Worm (Caenorhabditis elegans) whole organism, L4/young adult: ENCODE measurements around the gene C28D4.10.
A peak's percentile ranks its signal among the peaks of the same experiment; 100 is the strongest.
"Not testable (repeated sequence)": the region's sequence is repeated elsewhere in the genome, so short reads cannot be mapped to it uniquely, and the experiment has no call there.

Experiments
- W03F9.2 ChIP-seq: fragments of 150-350 bp; optimal IDR thresholded peaks from 2 replicates; lab custom pipeline; 2014; ENCODE audit warnings: missing biosample characterization, missing genetic modification characterization
- dao-5 ChIP-seq: sonication (generic microtip); optimal IDR thresholded peaks from 2 replicates; lab custom pipeline; 2016; ENCODE audit warnings: missing genotype, missing genetic modification characterization, moderate library complexity, missing compliant biosample characterization
- him-1 ChIP-seq: sonication (generic microtip); optimal IDR thresholded peaks from 2 replicates; lab custom pipeline; 2016; ENCODE audit warnings: missing genotype, missing genetic modification reagents, missing genetic modification characterization, missing compliant biosample characterization

The C28D4.10 gene

ce11 chrIV:9718396-9718795 is 19.9 kb upstream of the C28D4.10 start:
- TF ChIP-seq dao-5 (no peak), W03F9.2 (tag; lab: Kevin White, UChicago) (peak; percentile 25), him-1 (tag; lab: Kevin White, UChicago) (no peak)

- TF ChIP-seq him-1 (tag; lab: Kevin White, UChicago) (no peak), dao-5 (no peak), W03F9.2 (tag; lab: Kevin White, UChicago) (no peak)
These were observed 15.1 kb upstream of the C28D4.10 start for ce11 chrIV:9723185-9723584.

ce11 chrIV:9724948-9725347 is 13.3 kb upstream of the C28D4.10 start, which contains the start of the genes nhr-138 and C28D4.18:
TSS of gene nhr-138 (plus strand) at chrIV:9725251.
TSS of gene C28D4.18 (plus strand) at chrIV:9725280.
- no peak for TF ChIP-seq him-1 (tag; lab: Kevin White, UChicago)
- no peak for TF ChIP-seq dao-5
- no peak for TF ChIP-seq W03F9.2 (tag; lab: Kevin White, UChicago)

DNA sequence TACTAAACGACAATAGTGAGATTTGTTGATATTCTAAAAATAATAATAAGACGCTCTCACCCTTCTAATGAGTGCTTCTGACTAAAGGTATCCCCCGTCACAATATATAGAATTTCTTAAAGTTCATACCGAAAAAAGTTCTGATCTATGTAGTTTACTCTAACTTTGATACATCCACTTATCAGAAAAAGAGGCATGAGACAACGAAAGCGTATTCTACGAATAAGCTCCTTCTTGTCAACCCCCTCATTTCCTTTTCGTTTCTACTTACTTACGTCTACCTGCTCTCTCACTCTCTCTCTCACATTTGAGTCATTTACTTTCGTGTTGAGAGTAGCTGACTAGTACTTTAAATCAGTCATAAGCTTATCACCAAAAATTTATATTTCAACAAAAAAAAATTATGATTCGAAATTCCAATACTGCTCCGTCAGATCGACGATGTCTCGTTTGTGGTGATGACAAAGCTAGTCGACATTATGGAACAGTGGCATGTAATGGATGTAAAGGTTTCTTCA is 12.8 kb upstream of the C28D4.10 start:
- no peak for TF ChIP-seq him-1 (tag; lab: Kevin White, UChicago)
- no peak for TF ChIP-seq W03F9.2 (tag; lab: Kevin White, UChicago)
- TF ChIP-seq dao-5 = no peak

ce11 chrIV:9727217-9727616 is 11.1 kb upstream of the C28D4.10 start:
- no peak for TF ChIP-seq him-1 (tag; lab: Kevin White, UChicago)
- TF ChIP-seq W03F9.2 (tag; lab: Kevin White, UChicago) = no peak
- no peak for TF ChIP-seq dao-5

DNA sequence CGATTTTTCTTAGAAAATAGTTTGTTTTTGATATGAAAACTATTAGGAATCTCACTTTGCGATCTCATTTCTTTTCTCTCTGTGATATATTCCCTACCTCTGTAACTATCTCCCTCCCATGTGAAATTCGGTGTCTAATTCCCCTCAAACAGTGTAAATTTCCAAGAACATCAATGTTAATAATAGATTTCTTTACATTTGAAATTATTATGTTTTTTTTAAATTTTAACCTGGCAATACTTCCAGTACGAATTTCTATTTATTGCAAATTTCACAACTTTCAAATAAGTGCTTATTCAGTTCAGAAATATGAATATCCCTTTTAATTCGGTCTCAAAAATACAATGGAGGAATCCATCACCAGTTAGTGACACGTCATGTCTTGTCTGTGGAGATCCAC is 9.9 kb upstream of the C28D4.10 start, which contains the start of gene nhr-100:
Gene nhr-100, plus strand, starts transcription at position 301 of the 400 bp plus-strand sequence.
- TF ChIP-seq him-1 (tag; lab: Kevin White, UChicago) (no peak), dao-5 (no peak), W03F9.2 (tag; lab: Kevin White, UChicago) (no peak)

DNA sequence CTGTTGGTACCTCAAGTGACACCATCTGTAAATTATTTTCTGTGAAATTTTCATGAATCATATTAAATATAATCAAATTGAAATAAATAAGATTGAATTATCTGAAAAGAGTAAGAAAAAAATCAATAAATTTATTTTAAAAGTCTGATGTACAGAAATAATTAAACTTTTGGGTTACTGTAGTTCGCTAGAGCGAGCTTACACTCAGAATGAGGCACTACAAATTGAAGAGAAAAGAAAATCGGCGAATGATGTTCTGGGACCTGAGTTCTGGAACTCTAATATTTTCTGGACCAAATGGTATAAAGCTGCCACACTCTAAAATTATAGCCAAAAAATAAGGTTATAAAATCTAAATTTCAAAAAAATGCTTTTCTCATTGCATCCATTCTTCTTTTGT is 4.4 kb upstream of the C28D4.10 start:
- TF ChIP-seq dao-5 (no peak), him-1 (tag; lab: Kevin White, UChicago) (no peak), W03F9.2 (tag; lab: Kevin White, UChicago) (peak; percentile 5)

- TF ChIP-seq dao-5 (no peak), him-1 (tag; lab: Kevin White, UChicago) (no peak), W03F9.2 (tag; lab: Kevin White, UChicago) (no peak)
These were observed 3.4 kb upstream of the C28D4.10 start for ce11 chrIV:9734861-9735260.

ce11 chrIV:9735750-9736149 is 2.5 kb upstream of the C28D4.10 start:
- no peak for TF ChIP-seq him-1 (tag; lab: Kevin White, UChicago)
- TF ChIP-seq W03F9.2 (tag; lab: Kevin White, UChicago) = peak; percentile 21
- no peak for TF ChIP-seq dao-5

DNA sequence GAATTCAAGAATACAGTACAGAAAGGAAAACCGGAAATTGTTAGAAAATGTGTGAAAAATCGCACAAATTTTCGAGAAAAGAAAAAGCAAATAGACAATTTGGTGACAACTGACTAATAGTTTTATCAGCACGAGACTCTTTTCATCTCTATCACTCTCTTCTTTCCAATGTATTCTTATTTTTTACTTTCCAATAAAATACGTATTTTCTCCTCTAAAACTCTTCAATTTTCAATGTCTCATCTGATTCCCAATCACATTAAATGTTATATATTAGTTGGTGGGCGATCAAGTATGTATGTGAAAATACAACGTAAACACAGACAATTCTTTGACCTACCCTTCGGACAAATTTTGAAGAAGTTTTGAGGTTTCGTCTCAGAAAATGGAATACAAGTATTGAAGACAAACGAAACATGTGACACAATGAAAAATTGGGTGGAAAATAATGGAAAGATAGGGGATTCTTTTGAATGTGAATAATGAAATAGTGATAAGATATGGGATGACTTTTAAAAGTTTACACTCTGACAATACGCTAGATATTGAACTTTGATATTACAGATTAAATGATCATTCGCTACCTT is 997 bp upstream of the C28D4.10 start, which contains the start of gene cka-1:
Gene cka-1, minus strand, starts transcription at position 418 of the 587 bp plus-strand sequence.
- TF ChIP-seq W03F9.2 (tag; lab: Kevin White, UChicago) (no peak), him-1 (tag; lab: Kevin White, UChicago) (no peak), dao-5 (no peak)

ce11 chrIV:9739001-9739400 is 707 bp downstream of the C28D4.10 start:
- TF ChIP-seq dao-5 (no peak), W03F9.2 (tag; lab: Kevin White, UChicago) (no peak), him-1 (tag; lab: Kevin White, UChicago) (no peak)

ce11 chrIV:9740851-9741549 is 2.7 kb downstream of the C28D4.10 start, which contains the start of gene gln-6:
TSS of gene gln-6 (minus strand) at chrIV:9740901.
- not testable (repeated sequence) for TF ChIP-seq dao-5; W03F9.2 (tag; lab: Kevin White, UChicago); him-1 (tag; lab: Kevin White, UChicago)

- TF ChIP-seq dao-5 (no peak), him-1 (tag; lab: Kevin White, UChicago) (no peak), W03F9.2 (tag; lab: Kevin White, UChicago) (no peak)
These were observed 4.6 kb downstream of the C28D4.10 start, which contains the start of gene C28D4.7 for ce11 chrIV:9742883-9743282. TSS of gene C28D4.7 (minus strand) at chrIV:9743147.

ce11 chrIV:9744905-9745304 is 6.6 kb downstream of the C28D4.10 start, which contains the start of gene C28D4.4:
TSS of gene C28D4.4 (minus strand) at chrIV:9745005.
- TF ChIP-seq him-1 (tag; lab: Kevin White, UChicago) = no peak
- TF ChIP-seq W03F9.2 (tag; lab: Kevin White, UChicago) = no peak
- no peak for TF ChIP-seq dao-5
